Worm (Caenorhabditis elegans) whole organism, midembryonic: Measurements from ENCODE around the gene Y71H2AL.4.

Experiments
- cog-1 ChIP-seq: sonication (generic microtip); optimal IDR thresholded peaks from 2 replicates; lab custom pipeline; 2016; ENCODE audit warnings: missing genetic modification characterization, missing compliant biosample characterization
- flt-1 ChIP-seq: fragments of 200-800 bp; sonication (Bioruptor generic); IDR thresholded peaks from 2 replicates; pipeline ENCODE4 v1.3.6; 2022; ENCODE audit warnings: missing genetic modification characterization, missing compliant biosample characterization
- klf-2 ChIP-seq: fragments of 200-800 bp; sonication (Bioruptor generic); conservative IDR thresholded peaks from 2 replicates; pipeline ENCODE4 v1.3.6; 2022; ENCODE audit warnings: missing genetic modification reagents, missing genetic modification characterization, missing compliant biosample characterization
- med-1 ChIP-seq: sonication (generic microtip); optimal IDR thresholded peaks from 2 replicates; lab custom pipeline; 2017; ENCODE audit warnings: missing genetic modification characterization, mild to moderate bottlenecking, missing compliant biosample characterization, antibody characterized with exemption, missing genetic modification reagents; ENCODE audit not compliant: insufficient read depth
- ref-1 ChIP-seq: fragments of 200-800 bp; sonication (Bioruptor generic); conservative IDR thresholded peaks from 2 replicates; pipeline ENCODE4 v1.3.6; 2022; ENCODE audit warnings: missing genetic modification reagents, missing genetic modification characterization, missing compliant biosample characterization
- tab-1 ChIP-seq: fragments of 200-800 bp; sonication (Bioruptor generic); IDR thresholded peaks from 2 replicates; pipeline ENCODE4 v1.3.6; 2022; ENCODE audit warnings: missing genetic modification characterization, missing compliant biosample characterization
- ztf-23 ChIP-seq: fragments of 200-800 bp; sonication (Bioruptor generic); IDR thresholded peaks from 2 replicates; pipeline ENCODE4 v1.3.6; 2022; ENCODE audit warnings: missing genetic modification reagents, missing genetic modification characterization, missing compliant biosample characterization
- ztf-29 ChIP-seq: fragments of 200-800 bp; sonication (Bioruptor generic); IDR thresholded peaks from 2 replicates; pipeline ENCODE4 v1.3.6; 2022; ENCODE audit warnings: missing genetic modification reagents, missing genetic modification characterization, missing compliant biosample characterization

The Y71H2AL.4 gene

DNA sequence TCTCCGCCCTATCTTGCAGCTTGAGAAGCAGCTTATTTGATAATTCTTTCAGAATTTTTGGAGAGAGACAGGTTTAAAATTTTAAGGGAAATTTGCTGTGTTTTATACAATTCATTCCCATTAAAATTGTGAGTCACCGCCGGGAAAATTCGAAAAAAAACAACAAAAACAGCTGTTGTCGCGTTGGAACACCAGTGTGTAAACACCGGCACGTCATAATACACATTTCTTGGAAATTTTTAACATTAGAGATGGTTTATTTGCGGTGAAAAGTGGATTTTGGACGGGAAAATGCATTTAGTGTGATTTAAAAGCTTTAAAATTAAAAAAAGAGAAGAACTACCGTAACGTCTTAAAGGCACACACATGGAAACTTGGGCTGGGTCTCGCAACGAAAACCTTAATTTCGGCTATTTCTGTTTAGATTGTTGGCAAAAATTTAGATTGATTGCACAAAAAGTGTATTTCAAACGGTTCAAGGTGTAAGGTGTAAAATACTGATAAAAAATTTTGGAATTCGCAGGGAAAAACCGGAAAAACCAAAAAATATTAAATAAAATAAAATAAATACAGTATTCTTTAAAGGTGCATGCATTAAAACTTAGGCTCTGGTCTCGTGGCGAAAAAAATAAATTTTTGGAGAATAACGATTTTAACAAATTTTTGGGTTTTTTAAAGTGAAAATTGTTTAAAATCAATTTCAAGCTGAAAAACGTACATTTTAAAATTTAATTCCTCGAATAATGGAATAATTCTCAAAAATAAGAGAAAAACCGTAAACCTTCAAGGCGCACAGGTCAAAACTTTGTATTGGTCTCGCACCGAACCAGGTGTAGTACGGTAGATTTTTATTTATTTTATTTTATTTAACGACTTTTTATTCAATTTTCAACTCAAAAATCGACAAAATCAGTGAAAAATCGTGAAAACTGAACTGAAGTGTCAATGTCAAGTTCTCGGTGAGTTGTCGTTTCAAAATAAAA, 39.3 kb downstream of the Y71H2AL.4 start, which contains the start of gene cosa-1:
Gene cosa-1, plus strand, starts transcription at position 896 of the 983 bp plus-strand sequence.
- no peak for TF ChIP-seq med-1 (GFP tag; lab: Kevin White, UChicago)
- no peak for TF ChIP-seq ref-1 (GFP tag; lab: Robert Waterston, UW)
- TF ChIP-seq cog-1 = no peak
- no peak for TF ChIP-seq tab-1 (GFP tag; lab: Robert Waterston, UW)
- no peak for TF ChIP-seq ztf-23 (GFP tag; lab: Robert Waterston, UW)
- no peak for TF ChIP-seq klf-2 (GFP tag; lab: Robert Waterston, UW)
- no peak for TF ChIP-seq flt-1
- TF ChIP-seq ztf-29 (GFP tag; lab: Robert Waterston, UW) = no peak

DNA sequence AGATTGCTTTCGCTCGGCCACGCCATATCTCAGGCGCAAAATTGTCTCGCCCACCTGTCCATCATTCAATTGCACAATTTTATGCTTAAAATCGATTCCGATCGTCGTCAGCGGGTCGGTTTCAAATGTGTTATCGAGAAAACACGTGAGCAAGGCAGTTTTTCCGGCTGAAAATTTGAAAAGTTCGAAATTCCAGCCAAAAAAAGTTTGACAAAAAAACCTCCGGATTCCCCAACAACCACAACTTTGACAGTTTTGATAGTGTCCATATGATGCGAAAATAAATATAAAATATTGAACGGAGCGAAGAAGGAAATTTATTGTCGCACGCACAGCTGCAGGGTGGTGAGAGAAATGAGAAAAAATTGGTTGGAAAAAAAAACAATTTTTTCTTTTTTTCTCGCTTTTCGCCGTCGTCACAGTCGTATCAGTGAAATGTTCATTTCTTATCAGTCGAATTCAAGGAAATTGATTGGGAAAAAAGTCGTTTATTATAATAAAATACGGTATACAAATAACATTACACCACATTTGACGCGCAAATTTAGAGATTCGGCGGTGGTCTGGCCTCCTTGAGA, 47.5 kb downstream of the Y71H2AL.4 start, which contains the start of gene Y71H2AM.12:
Gene Y71H2AM.12, minus strand, starts transcription at position 486 of the 578 bp plus-strand sequence.
- TF ChIP-seq ztf-29 (GFP tag; lab: Robert Waterston, UW) = no peak
